Worm (Caenorhabditis elegans) whole organism, L1 larva: Measurements from ENCODE around the gene tab-1.

ENCODE experiments used
- C16A3.4 ChIP-seq: fragments of 150-350 bp; optimal IDR thresholded peaks from 2 replicates; lab custom pipeline; 2014; ENCODE audit warnings: missing biosample characterization, missing genetic modification characterization
- C34B4.2 ChIP-seq: sonication (generic microtip); optimal IDR thresholded peaks from 2 replicates; lab custom pipeline; 2017; ENCODE audit warnings: mild to moderate bottlenecking, missing genetic modification characterization, missing compliant biosample characterization
- Y116A8C.19 ChIP-seq: sonication (generic microtip); optimal IDR thresholded peaks from 2 replicates; lab custom pipeline; 2016; ENCODE audit warnings: missing compliant biosample characterization, missing genetic modification characterization, borderline replicate concordance
- aha-1 ChIP-seq: fragments of 150-350 bp; optimal IDR thresholded peaks from 2 replicates; lab custom pipeline; 2014; ENCODE audit warnings: missing biosample characterization, missing genetic modification characterization
- ama-1 ChIP-seq: fragments of 150-350 bp; optimal IDR thresholded peaks from 2 replicates; lab custom pipeline; 2014
- blmp-1 ChIP-seq: fragments of 150-350 bp; optimal IDR thresholded peaks from 2 replicates; lab custom pipeline; 2014; ENCODE audit warnings: missing biosample characterization, missing genetic modification characterization
- ceh-8 ChIP-seq: fragments of 200-800 bp; sonication (Bioruptor generic); optimal IDR thresholded peaks from 2 replicates; lab custom pipeline; 2018; ENCODE audit warnings: mild to moderate bottlenecking, missing genetic modification characterization, moderate library complexity, missing compliant biosample characterization
- ceh-82 ChIP-seq, 3 experiments: fragments of 150-350 bp in 1 of 3; sonication (generic microtip) in 2 of 3; optimal IDR thresholded peaks; 2 replicates each; lab custom pipeline; 2014 to 2017; ENCODE audit warnings: missing biosample characterization in 3 of 3, missing genetic modification characterization in 3 of 3
- ceh-90 ChIP-seq: sonication (generic microtip); optimal IDR thresholded peaks from 2 replicates; lab custom pipeline; 2016; ENCODE audit warnings: missing genetic modification characterization, missing compliant biosample characterization
- dsc-1 ChIP-seq: sonication (generic microtip); optimal IDR thresholded peaks from 2 replicates; lab custom pipeline; 2016; ENCODE audit warnings: mild to moderate bottlenecking, missing genetic modification characterization, missing compliant biosample characterization
- efl-1 ChIP-seq, 4 experiments: fragments of 150-350 bp; optimal IDR thresholded peaks in 3 of 4; peaks in 1 of 4; 1 replicate in 1 of 4; 2 replicates in 3 of 4; lab custom pipeline; 2014; ENCODE audit warnings: missing biosample characterization in 2 of 4, missing genetic modification characterization in 2 of 4, missing genetic modification reagents in 2 of 4
- efl-3 ChIP-seq: fragments of 200-800 bp; sonication (Bioruptor generic); optimal IDR thresholded peaks from 2 replicates; lab custom pipeline; 2018; ENCODE audit warnings: mild to moderate bottlenecking, missing genetic modification characterization, missing compliant biosample characterization
- egl-13 ChIP-seq: sonication (generic microtip); optimal IDR thresholded peaks from 2 replicates; lab custom pipeline; 2016; ENCODE audit warnings: missing genotype, missing genetic modification reagents, missing genetic modification characterization, missing compliant biosample characterization
- egl-27 ChIP-seq, 2 experiments: fragments of 150-350 bp in 1 of 2; sonication (generic microtip); optimal IDR thresholded peaks; 3 replicates each; lab custom pipeline; 2017 to 2018; ENCODE audit warnings: missing biosample characterization in 2 of 2, missing genetic modification characterization in 2 of 2, missing genetic modification reagents in 2 of 2
- elt-2 ChIP-seq: sonication (generic microtip); optimal IDR thresholded peaks from 2 replicates; lab custom pipeline; 2016; ENCODE audit warnings: missing genetic modification characterization, mild to moderate bottlenecking, inconsistent platforms, missing compliant biosample characterization, missing genetic modification reagents
- elt-3 ChIP-seq, 6 experiments: fragments of 150-350 bp in 1 of 6; sonication (generic microtip); optimal IDR thresholded peaks; 2 replicates each; lab custom pipeline; 2017 to 2018; ENCODE audit warnings: missing biosample characterization in 6 of 6, missing genetic modification characterization in 6 of 6, inconsistent platforms in 1 of 6
- ets-5 ChIP-seq: fragments of 200-800 bp; sonication (Bioruptor generic); IDR thresholded peaks from 2 replicates; pipeline ENCODE4 v1.3.6; 2022; ENCODE audit warnings: missing genetic modification characterization, missing compliant biosample characterization
- fkh-10 ChIP-seq: sonication (generic microtip); optimal IDR thresholded peaks from 2 replicates; lab custom pipeline; 2017; ENCODE audit warnings: missing biosample characterization, missing genetic modification reagents, missing genetic modification characterization
- fkh-4 ChIP-seq: sonication (generic microtip); optimal IDR thresholded peaks from 2 replicates; lab custom pipeline; 2016; ENCODE audit warnings: missing compliant biosample characterization, missing genetic modification characterization, borderline replicate concordance
- fkh-8 ChIP-seq: sonication (generic microtip); optimal IDR thresholded peaks from 2 replicates; lab custom pipeline; 2016; ENCODE audit warnings: mild to moderate bottlenecking, missing genetic modification characterization, missing compliant biosample characterization
- hlh-4 ChIP-seq: sonication (generic microtip); optimal IDR thresholded peaks from 2 replicates; lab custom pipeline; 2016; ENCODE audit warnings: mild to moderate bottlenecking, missing genetic modification characterization, missing compliant biosample characterization
- hpl-2 ChIP-seq: fragments of 150-350 bp; optimal IDR thresholded peaks from 2 replicates; lab custom pipeline; 2014; ENCODE audit warnings: missing biosample characterization, missing genetic modification reagents, missing genetic modification characterization
- irx-1 ChIP-seq: sonication (generic microtip); optimal IDR thresholded peaks from 2 replicates; lab custom pipeline; 2016; ENCODE audit warnings: missing genetic modification characterization, missing compliant biosample characterization
- jun-1 ChIP-seq: fragments of 150-350 bp; optimal IDR thresholded peaks from 2 replicates; lab custom pipeline; 2014; ENCODE audit warnings: missing biosample characterization, missing genetic modification reagents, missing genetic modification characterization
- lin-13 ChIP-seq: fragments of 150-350 bp; optimal IDR thresholded peaks from 2 replicates; lab custom pipeline; 2014; ENCODE audit warnings: missing biosample characterization, missing genetic modification reagents, missing genetic modification characterization
- lin-14 ChIP-seq: fragments of 200-800 bp; sonication (Bioruptor generic); optimal IDR thresholded peaks from 2 replicates; lab custom pipeline; 2018; ENCODE audit warnings: mild to moderate bottlenecking, missing genetic modification characterization, moderate library complexity, missing compliant biosample characterization
- lin-35 ChIP-seq, 2 experiments: fragments of 150-350 bp; optimal IDR thresholded peaks; 2 replicates each; lab custom pipeline; 2014; ENCODE audit warnings: missing biosample characterization in 2 of 2, missing genetic modification characterization in 2 of 2, missing genetic modification reagents in 2 of 2
- lir-3 ChIP-seq: sonication (generic microtip); optimal IDR thresholded peaks from 2 replicates; lab custom pipeline; 2016; ENCODE audit warnings: mild to moderate bottlenecking, missing genetic modification characterization, moderate library complexity, missing compliant biosample characterization; ENCODE audit not compliant: poor library complexity
- lsy-2 ChIP-seq, 2 experiments: fragments of 150-350 bp; optimal IDR thresholded peaks; 2 replicates each; lab custom pipeline; 2014; ENCODE audit warnings: missing biosample characterization in 2 of 2, missing genetic modification characterization in 2 of 2
- mab-9 ChIP-seq: fragments of 200-800 bp; sonication (Bioruptor generic); IDR thresholded peaks from 2 replicates; pipeline ENCODE4 v1.3.6; 2022; ENCODE audit warnings: missing genetic modification reagents, missing genetic modification characterization, missing compliant biosample characterization
- mdl-1 ChIP-seq, 2 experiments: fragments of 150-350 bp; optimal IDR thresholded peaks; 2 replicates each; lab custom pipeline; 2014 to 2017; ENCODE audit warnings: missing biosample characterization in 2 of 2, missing genetic modification characterization in 2 of 2, inconsistent platforms in 1 of 2
- mef-2 ChIP-seq: fragments of 150-350 bp; optimal IDR thresholded peaks from 2 replicates; lab custom pipeline; 2014; ENCODE audit warnings: missing biosample characterization, missing genetic modification characterization
- nhr-12 ChIP-seq: sonication (generic microtip); optimal IDR thresholded peaks from 2 replicates; lab custom pipeline; 2017; ENCODE audit warnings: missing biosample characterization, missing genetic modification characterization
- nhr-19 ChIP-seq: fragments of 200-800 bp; sonication (Bioruptor generic); conservative IDR thresholded peaks from 2 replicates; pipeline ENCODE4 v1.3.6; 2022; ENCODE audit warnings: missing genetic modification characterization, missing compliant biosample characterization
- nhr-20 ChIP-seq: sonication (generic microtip); optimal IDR thresholded peaks from 2 replicates; lab custom pipeline; 2016; ENCODE audit warnings: mild to moderate bottlenecking, missing genetic modification characterization, missing compliant biosample characterization
- nhr-237 ChIP-seq: fragments of 150-350 bp; optimal IDR thresholded peaks from 2 replicates; lab custom pipeline; 2014; ENCODE audit warnings: missing biosample characterization, missing genetic modification characterization
- nhr-28 ChIP-seq: fragments of 150-350 bp; optimal IDR thresholded peaks from 2 replicates; lab custom pipeline; 2014; ENCODE audit warnings: missing biosample characterization, missing genetic modification characterization
- nhr-47 ChIP-seq: sonication (generic microtip); optimal IDR thresholded peaks from 2 replicates; lab custom pipeline; 2016; ENCODE audit warnings: mild to moderate bottlenecking, missing genetic modification characterization, moderate library complexity, missing compliant biosample characterization
- nhr-76 ChIP-seq: sonication (generic microtip); optimal IDR thresholded peaks from 2 replicates; lab custom pipeline; 2017; ENCODE audit warnings: missing biosample characterization, missing genetic modification characterization
- nhr-90 ChIP-seq: sonication (generic microtip); optimal IDR thresholded peaks from 2 replicates; lab custom pipeline; 2016; ENCODE audit warnings: mild to moderate bottlenecking, missing genetic modification characterization, missing compliant biosample characterization; ENCODE audit not compliant: poor library complexity
- pax-3 ChIP-seq: fragments of 200-800 bp; sonication (Bioruptor generic); optimal IDR thresholded peaks from 2 replicates; lab custom pipeline; 2018; ENCODE audit warnings: mild to moderate bottlenecking, missing genetic modification characterization, moderate library complexity, missing compliant biosample characterization
- rnt-1 ChIP-seq: sonication (generic microtip); optimal IDR thresholded peaks from 2 replicates; lab custom pipeline; 2016; ENCODE audit warnings: mild to moderate bottlenecking, missing genetic modification characterization, moderate library complexity, missing compliant biosample characterization
- snu-23 ChIP-seq: sonication (generic microtip); optimal IDR thresholded peaks from 2 replicates; lab custom pipeline; 2016; ENCODE audit warnings: missing genetic modification characterization, missing compliant biosample characterization
- sox-4 ChIP-seq: sonication (generic microtip); optimal IDR thresholded peaks from 2 replicates; lab custom pipeline; 2016; ENCODE audit warnings: missing genetic modification characterization, missing compliant biosample characterization
- sup-37 ChIP-seq: fragments of 200-800 bp; sonication (Bioruptor generic); optimal IDR thresholded peaks from 2 replicates; lab custom pipeline; 2018; ENCODE audit warnings: mild to moderate bottlenecking, missing genetic modification characterization, missing compliant biosample characterization
- swsn-7 ChIP-seq: sonication (generic microtip); optimal IDR thresholded peaks from 2 replicates; lab custom pipeline; 2016; ENCODE audit warnings: missing genetic modification characterization, missing compliant biosample characterization
- tlp-1 ChIP-seq: fragments of 150-350 bp; optimal IDR thresholded peaks from 2 replicates; lab custom pipeline; 2014; ENCODE audit warnings: missing biosample characterization, missing genetic modification characterization
- unc-62 ChIP-seq: fragments of 150-350 bp; optimal IDR thresholded peaks from 2 replicates; lab custom pipeline; 2014; ENCODE audit warnings: missing biosample characterization, missing genetic modification reagents, missing genetic modification characterization
- unc-98 ChIP-seq: fragments of 200-800 bp; sonication (Bioruptor generic); IDR thresholded peaks from 2 replicates; pipeline ENCODE4 v1.3.6; 2022; ENCODE audit warnings: missing genetic modification characterization, missing compliant biosample characterization
- xbp-1 ChIP-seq: sonication (generic microtip); optimal IDR thresholded peaks from 2 replicates; lab custom pipeline; 2016; ENCODE audit warnings: missing genetic modification characterization, missing compliant biosample characterization
- ztf-11 ChIP-seq, 2 experiments: sonication (generic microtip); optimal IDR thresholded peaks; 2 replicates each; lab custom pipeline; 2016 to 2017; ENCODE audit warnings: missing genetic modification characterization in 2 of 2, missing biosample characterization in 1 of 2, missing compliant biosample characterization in 1 of 2
- ztf-4 ChIP-seq: fragments of 150-350 bp; optimal IDR thresholded peaks from 2 replicates; lab custom pipeline; 2014; ENCODE audit warnings: missing biosample characterization, missing genetic modification characterization

Gene tab-1

DNA sequence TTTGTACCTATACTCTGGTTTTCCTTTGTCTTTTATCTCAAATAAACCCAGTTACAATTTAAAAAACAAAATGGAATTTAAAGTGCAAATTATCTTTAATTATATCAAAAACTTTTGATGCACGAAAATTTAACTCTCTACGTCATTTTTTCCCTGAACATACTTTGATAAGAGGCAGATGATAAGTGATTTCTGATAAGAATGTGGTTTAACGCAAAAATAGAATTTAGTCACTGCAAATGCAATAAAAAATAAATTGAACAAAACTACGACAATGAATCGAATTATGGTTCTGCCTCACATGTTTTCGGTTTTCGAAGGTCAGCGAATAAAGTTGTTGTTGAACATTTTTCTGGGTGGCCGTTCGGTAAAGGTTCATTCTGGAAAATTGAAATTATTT is 18.7 kb downstream of the tab-1 start:
- TF ChIP-seq mef-2 (no peak), nhr-76 (tag; lab: Kevin White, UChicago) (no peak), C34B4.2 (no peak), elt-3 (tag; optimal IDR thresholded peaks at IDR 0.05; lab: Kevin White, UChicago) (peak in 3 of 6 experiments; percentile 4 to 50 (median 33)), fkh-4 (tag; lab: Kevin White, UChicago) (no peak), nhr-20 (peak; percentile 44), tlp-1 (tag; lab: Kevin White, UChicago) (peak; percentile 72), lin-35 (GFP tag; optimal IDR thresholded peaks at IDR 0.05; lab: Kevin White, UChicago) (no peak), aha-1 (tag; lab: Kevin White, UChicago) (no peak), egl-13 (no peak), swsn-7 (tag; lab: Kevin White, UChicago) (no peak), efl-1 (optimal IDR thresholded peaks at IDR 0.05; lab: Kevin White, UChicago) (no peak), efl-1 (GFP tag; optimal IDR thresholded peaks at IDR 0.05 in 1 of 2; lab: Kevin White, UChicago) (no peak), lin-13 (no peak), nhr-28 (no peak), pax-3 (tag; lab: Kevin White, UChicago) (no peak), elt-2 (tag; lab: Kevin White, UChicago) (peak; percentile 80), hpl-2 (no peak), nhr-90 (tag; lab: Kevin White, UChicago) (no peak), lsy-2 (tag; optimal IDR thresholded peaks at IDR 0.05; lab: Kevin White, UChicago) (no peak), ama-1 (lab: Kevin White, UChicago) (no peak)

DNA sequence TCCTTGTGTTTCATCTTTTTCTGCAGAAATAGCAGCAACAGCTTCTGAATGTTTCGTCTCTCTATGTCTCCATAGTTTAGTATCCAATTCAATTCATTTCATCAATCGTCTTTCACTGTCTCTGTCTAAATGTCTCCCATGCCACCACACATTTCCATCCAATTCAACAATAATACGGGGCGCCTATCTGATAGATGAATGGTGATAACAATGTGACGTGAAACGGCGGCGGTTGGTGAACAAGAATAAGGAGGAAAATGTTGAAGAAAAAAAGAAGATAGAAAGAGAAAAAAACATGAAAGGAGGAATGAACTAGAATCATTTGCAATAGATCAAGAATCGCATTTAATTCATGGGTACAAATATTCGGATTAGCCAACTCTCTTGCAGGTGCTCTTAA is 19.2 kb downstream of the tab-1 start:
- TF ChIP-seq sox-4 (tag; lab: Kevin White, UChicago) (no peak), nhr-28 (no peak), sup-37 (peak; percentile 20), fkh-10 (GFP tag; lab: Kevin White, UChicago) (no peak), lin-14 (GFP tag; lab: Kevin White, UChicago) (peak; percentile 94), unc-62 (GFP tag; lab: Kevin White, UChicago) (no peak), ceh-90 (no peak), Y116A8C.19 (tag; lab: Kevin White, UChicago) (no peak), ceh-82 (tag; optimal IDR thresholded peaks at IDR 0.05; lab: Kevin White, UChicago) (peak in 1 of 3 experiments; percentile 17), lin-35 (GFP tag; optimal IDR thresholded peaks at IDR 0.05; lab: Kevin White, UChicago) (peak in 1 of 2 experiments; percentile 40), ztf-11 (tag; optimal IDR thresholded peaks at IDR 0.05; lab: Kevin White, UChicago) (no peak), nhr-76 (tag; lab: Kevin White, UChicago) (no peak), ets-5 (GFP tag; lab: Robert Waterston, UW) (no peak), irx-1 (tag; lab: Kevin White, UChicago) (no peak), mdl-1 (tag; optimal IDR thresholded peaks at IDR 0.05; lab: Kevin White, UChicago) (peak in 1 of 2 experiments; percentile 44), egl-27 (tag; optimal IDR thresholded peaks at IDR 0.05; lab: Kevin White, UChicago) (peak; percentile 62 to 64), C16A3.4 (tag; lab: Kevin White, UChicago) (peak; percentile 41), mab-9 (GFP tag; lab: Robert Waterston, UW) (no peak), unc-98 (GFP tag; lab: Robert Waterston, UW) (no peak), blmp-1 (tag; lab: Kevin White, UChicago) (peak; percentile 94), ztf-4 (tag; lab: Kevin White, UChicago) (peak; percentile 52), jun-1 (tag; lab: Kevin White, UChicago) (peak; percentile 0), nhr-12 (tag; lab: Kevin White, UChicago) (no peak), rnt-1 (tag; lab: Kevin White, UChicago) (peak; percentile 87), nhr-19 (GFP tag; lab: Robert Waterston, UW) (peak; percentile 42), hpl-2 (no peak), xbp-1 (tag; lab: Kevin White, UChicago) (no peak), ama-1 (lab: Kevin White, UChicago) (no peak), dsc-1 (tag; lab: Kevin White, UChicago) (peak; percentile 3), nhr-47 (no peak), hlh-4 (tag; lab: Kevin White, UChicago) (no peak), nhr-237 (tag; lab: Kevin White, UChicago) (peak; percentile 4), lir-3 (tag; lab: Kevin White, UChicago) (no peak), snu-23 (GFP tag; lab: Kevin White, UChicago) (peak; percentile 69), ceh-8 (no peak), efl-3 (GFP tag; lab: Kevin White, UChicago) (peak; percentile 30), fkh-8 (no peak)
